Worm (Caenorhabditis elegans) whole organism, mixed stage, embryonic: Measurements from ENCODE around the gene unc-64.

Source experiments
- M03D4.4 ChIP-seq: sonication (generic microtip); optimal IDR thresholded peaks from 2 replicates; lab custom pipeline; 2017; ENCODE audit warnings: mild to moderate bottlenecking, missing genetic modification characterization, missing compliant biosample characterization
- bed-3 ChIP-seq: fragments of 200-800 bp; sonication (Bioruptor generic); optimal IDR thresholded peaks from 3 replicates; lab custom pipeline; 2018; ENCODE audit warnings: mild to moderate bottlenecking, missing genetic modification characterization, moderate library complexity, missing compliant biosample characterization
- blmp-1 ChIP-seq: fragments of 150-350 bp; optimal IDR thresholded peaks from 2 replicates; lab custom pipeline; 2014; ENCODE audit warnings: missing biosample characterization, missing genetic modification characterization
- ceh-39 ChIP-seq: fragments of 150-350 bp; optimal IDR thresholded peaks from 2 replicates; lab custom pipeline; 2014; ENCODE audit warnings: missing biosample characterization, missing genetic modification characterization
- ceh-43 ChIP-seq: fragments of 200-800 bp; sonication (Bioruptor generic); optimal IDR thresholded peaks from 2 replicates; lab custom pipeline; 2018; ENCODE audit warnings: mild to moderate bottlenecking, missing genetic modification characterization, moderate library complexity, missing compliant biosample characterization
- ceh-83 ChIP-seq: fragments of 200-800 bp; sonication (Bioruptor generic); optimal IDR thresholded peaks from 2 replicates; lab custom pipeline; 2018; ENCODE audit warnings: mild to moderate bottlenecking, missing genetic modification characterization, missing compliant biosample characterization
- ces-1 ChIP-seq: fragments of 150-350 bp; optimal IDR thresholded peaks from 2 replicates; lab custom pipeline; 2014; ENCODE audit warnings: missing biosample characterization, missing genetic modification reagents, missing genetic modification characterization
- cnd-1 ChIP-seq: fragments of 200-800 bp; sonication (Bioruptor generic); optimal IDR thresholded peaks from 2 replicates; lab custom pipeline; 2018; ENCODE audit warnings: mild to moderate bottlenecking, missing genetic modification characterization, missing compliant biosample characterization
- drap-1 ChIP-seq: fragments of 200-800 bp; sonication (Bioruptor generic); optimal IDR thresholded peaks from 3 replicates; lab custom pipeline; 2018; ENCODE audit warnings: mild to moderate bottlenecking, missing genetic modification characterization, missing compliant biosample characterization
- elt-1 ChIP-seq: sonication (generic microtip); optimal IDR thresholded peaks from 2 replicates; lab custom pipeline; 2017; ENCODE audit warnings: missing genetic modification characterization, mild to moderate bottlenecking, missing compliant biosample characterization, antibody characterized with exemption, moderate library complexity, borderline replicate concordance; ENCODE audit not compliant: insufficient read depth
- elt-3 ChIP-seq: fragments of 150-350 bp; optimal IDR thresholded peaks from 2 replicates; lab custom pipeline; 2014; ENCODE audit warnings: missing biosample characterization, missing genetic modification characterization
- ham-2 ChIP-seq: fragments of 200-800 bp; sonication (Bioruptor generic); optimal IDR thresholded peaks from 2 replicates; lab custom pipeline; 2018; ENCODE audit warnings: mild to moderate bottlenecking, missing genetic modification characterization, missing compliant biosample characterization
- hlh-1 ChIP-seq: fragments of 150-350 bp; optimal IDR thresholded peaks from 2 replicates; lab custom pipeline; 2014; ENCODE audit warnings: missing biosample characterization, missing genetic modification reagents, missing genetic modification characterization
- lin-13 ChIP-seq: fragments of 150-350 bp; optimal IDR thresholded peaks from 2 replicates; lab custom pipeline; 2014; ENCODE audit warnings: missing biosample characterization, missing genetic modification characterization
- lsy-2 ChIP-seq: fragments of 150-350 bp; optimal IDR thresholded peaks from 2 replicates; lab custom pipeline; 2014; ENCODE audit warnings: missing biosample characterization, missing genetic modification characterization
- mab-5 ChIP-seq: fragments of 150-350 bp; optimal IDR thresholded peaks from 2 replicates; lab custom pipeline; 2014; ENCODE audit warnings: missing biosample characterization, missing genetic modification characterization
- mep-1 ChIP-seq: fragments of 150-350 bp; optimal IDR thresholded peaks from 2 replicates; lab custom pipeline; 2017; ENCODE audit warnings: missing biosample characterization, missing genetic modification reagents, missing genetic modification characterization, inconsistent platforms
- nhr-12 ChIP-seq: fragments of 150-350 bp; optimal IDR thresholded peaks from 2 replicates; lab custom pipeline; 2014; ENCODE audit warnings: missing biosample characterization, missing genetic modification characterization
- nhr-2 ChIP-seq: fragments of 150-350 bp; optimal IDR thresholded peaks from 2 replicates; lab custom pipeline; 2014; ENCODE audit warnings: missing biosample characterization, missing genetic modification characterization
- nhr-237 ChIP-seq: fragments of 150-350 bp; optimal IDR thresholded peaks from 2 replicates; lab custom pipeline; 2014; ENCODE audit warnings: missing biosample characterization, missing genetic modification characterization
- nhr-28 ChIP-seq: fragments of 150-350 bp; optimal IDR thresholded peaks from 2 replicates; lab custom pipeline; 2014; ENCODE audit warnings: missing biosample characterization, missing genetic modification characterization
- nhr-76 ChIP-seq: sonication (generic microtip); optimal IDR thresholded peaks from 2 replicates; lab custom pipeline; 2017; ENCODE audit warnings: missing biosample characterization, missing genetic modification characterization
- pha-4 ChIP-seq: fragments of 150-350 bp; optimal IDR thresholded peaks from 2 replicates; lab custom pipeline; 2018; ENCODE audit warnings: missing biosample characterization, missing genetic modification reagents, missing genetic modification characterization
- sptf-1 ChIP-seq: sonication (generic microtip); optimal IDR thresholded peaks from 2 replicates; lab custom pipeline; 2017; ENCODE audit warnings: mild to moderate bottlenecking, missing genetic modification characterization, moderate library complexity, missing compliant biosample characterization
- tbx-8 ChIP-seq: fragments of 200-800 bp; sonication (Bioruptor generic); optimal IDR thresholded peaks from 2 replicates; lab custom pipeline; 2018; ENCODE audit warnings: mild to moderate bottlenecking, missing genetic modification characterization, moderate library complexity, missing compliant biosample characterization
- unc-120 ChIP-seq: sonication (generic microtip); optimal IDR thresholded peaks from 2 replicates; lab custom pipeline; 2017; ENCODE audit warnings: missing genetic modification characterization, missing compliant biosample characterization; ENCODE audit not compliant: poor library complexity, severe bottlenecking
- unc-39 ChIP-seq: fragments of 150-350 bp; optimal IDR thresholded peaks from 2 replicates; lab custom pipeline; 2014; ENCODE audit warnings: missing biosample characterization, missing genetic modification characterization
- unc-62 ChIP-seq: fragments of 150-350 bp; optimal IDR thresholded peaks from 2 replicates; lab custom pipeline; 2014; ENCODE audit warnings: missing biosample characterization, missing genetic modification reagents, missing genetic modification characterization
- zip-8 ChIP-seq: fragments of 150-350 bp; optimal IDR thresholded peaks from 2 replicates; lab custom pipeline; 2014; ENCODE audit warnings: missing biosample characterization, missing genetic modification characterization

unc-64 gene

ce11 chrIII:13317383-13317911 is 40.4 kb downstream of the unc-64 start:
- TF ChIP-seq ceh-83 (GFP tag; lab: Kevin White, UChicago) (no peak), zip-8 (tag; lab: Kevin White, UChicago) (no peak), nhr-237 (no peak), mab-5 (no peak), blmp-1 (no peak), lsy-2 (tag; lab: Kevin White, UChicago) (no peak), drap-1 (GFP tag; lab: Kevin White, UChicago) (no peak), ceh-39 (tag; lab: Kevin White, UChicago) (no peak), nhr-2 (tag; lab: Kevin White, UChicago) (no peak), ceh-43 (no peak)

- no peak for TF ChIP-seq pha-4 (tag; lab: Kevin White, UChicago)
- TF ChIP-seq lsy-2 (tag; lab: Kevin White, UChicago): no peak
- no peak for TF ChIP-seq M03D4.4
- TF ChIP-seq mab-5: no peak
- TF ChIP-seq ham-2 (GFP tag; lab: Kevin White, UChicago): no peak
- no peak for TF ChIP-seq hlh-1 (tag; lab: Kevin White, UChicago)
- TF ChIP-seq nhr-12 (tag; lab: Kevin White, UChicago): no peak
- TF ChIP-seq mep-1 (tag; lab: Kevin White, UChicago): no peak
- no peak for TF ChIP-seq lin-13 (tag; lab: Kevin White, UChicago)
- TF ChIP-seq zip-8 (tag; lab: Kevin White, UChicago): no peak
- no peak for TF ChIP-seq ceh-43
- TF ChIP-seq nhr-76 (tag; lab: Kevin White, UChicago): no peak
- no peak for TF ChIP-seq drap-1 (GFP tag; lab: Kevin White, UChicago)
- TF ChIP-seq ces-1 (GFP tag; lab: Kevin White, UChicago): no peak
- TF ChIP-seq unc-39 (tag; lab: Kevin White, UChicago): no peak
- TF ChIP-seq unc-120: no peak
- no peak for TF ChIP-seq sptf-1 (tag; lab: Kevin White, UChicago)
- no peak for TF ChIP-seq unc-62 (GFP tag; lab: Kevin White, UChicago)
- no peak for TF ChIP-seq ceh-83 (GFP tag; lab: Kevin White, UChicago)
These were observed 45.5 kb downstream of the unc-64 start, which contains the start of gene F53A2.11 for ce11 chrIII:13322578-13322977. Gene F53A2.11 (minus strand): TSS chrIII:13322678.

- no peak for TF ChIP-seq zip-8 (tag; lab: Kevin White, UChicago)
- TF ChIP-seq blmp-1: no peak
- TF ChIP-seq mab-5: no peak
- no peak for TF ChIP-seq M03D4.4
- TF ChIP-seq ceh-39 (tag; lab: Kevin White, UChicago): no peak
- TF ChIP-seq lsy-2 (tag; lab: Kevin White, UChicago): no peak
- TF ChIP-seq ceh-43: no peak
- TF ChIP-seq sptf-1 (tag; lab: Kevin White, UChicago): no peak
- TF ChIP-seq elt-3: no peak
- TF ChIP-seq drap-1 (GFP tag; lab: Kevin White, UChicago): no peak
- no peak for TF ChIP-seq unc-39 (tag; lab: Kevin White, UChicago)
- no peak for TF ChIP-seq tbx-8 (GFP tag; lab: Kevin White, UChicago)
- TF ChIP-seq lin-13 (tag; lab: Kevin White, UChicago): no peak
- TF ChIP-seq cnd-1 (tag; lab: Kevin White, UChicago): no peak
- TF ChIP-seq pha-4 (tag; lab: Kevin White, UChicago): no peak
- no peak for TF ChIP-seq nhr-12 (tag; lab: Kevin White, UChicago)
- TF ChIP-seq unc-62 (GFP tag; lab: Kevin White, UChicago): no peak
These were observed 47.7 kb downstream of the unc-64 start, which contains the start of gene F53A2.1 for ce11 chrIII:13324739-13325138. Gene F53A2.1 (minus strand): TSS chrIII:13324839.

ce11 chrIII:13328911-13329310 is 51.9 kb downstream of the unc-64 start:
- TF ChIP-seq nhr-28 (tag; lab: Kevin White, UChicago) (no peak), zip-8 (tag; lab: Kevin White, UChicago) (peak; percentile 96), elt-1 (tag; lab: Kevin White, UChicago) (no peak), mep-1 (tag; lab: Kevin White, UChicago) (no peak), lsy-2 (tag; lab: Kevin White, UChicago) (no peak), bed-3 (GFP tag; lab: Kevin White, UChicago) (no peak), unc-62 (GFP tag; lab: Kevin White, UChicago) (no peak)
